Worm (Caenorhabditis elegans) whole organism, L4 larva: Measurements from ENCODE around the gene C34C12.8.

ENCODE experiments used
- F10B5.3 ChIP-seq: sonication (generic microtip); optimal IDR thresholded peaks from 2 replicates; lab custom pipeline; 2016; ENCODE audit warnings: mild to moderate bottlenecking, missing genetic modification characterization, missing compliant biosample characterization
- T26A8.4 ChIP-seq: fragments of 200-800 bp; sonication (Bioruptor generic); IDR thresholded peaks from 2 replicates; pipeline ENCODE4 v1.3.6; 2022; ENCODE audit warnings: missing genetic modification characterization, missing compliant biosample characterization
- Y75B8A.6 ChIP-seq: fragments of 200-800 bp; sonication (Bioruptor generic); IDR thresholded peaks from 2 replicates; pipeline ENCODE4 v1.3.6; 2022; ENCODE audit warnings: missing genetic modification reagents, missing genetic modification characterization, missing compliant biosample characterization
- ZK337.2 ChIP-seq: fragments of 200-800 bp; sonication (Bioruptor generic); IDR thresholded peaks from 2 replicates; pipeline ENCODE4 v1.3.6; 2022; ENCODE audit warnings: missing genetic modification reagents, missing genetic modification characterization, missing compliant biosample characterization
- ZK546.5 ChIP-seq, 2 experiments: sonication (generic microtip); optimal IDR thresholded peaks; 2 replicates each; lab custom pipeline; 2017; ENCODE audit warnings: missing biosample characterization in 2 of 2, missing genetic modification characterization in 2 of 2
- aha-1 ChIP-seq: fragments of 150-350 bp; peaks from one replicate; lab custom pipeline; 2014; ENCODE audit warnings: missing biosample characterization, missing genetic modification characterization
- attf-4 ChIP-seq: sonication (generic microtip); optimal IDR thresholded peaks from 3 replicates; lab custom pipeline; 2017; ENCODE audit warnings: missing biosample characterization, missing genetic modification characterization
- ceh-20 ChIP-seq: fragments of 200-800 bp; sonication (Bioruptor generic); IDR thresholded peaks from 2 replicates; pipeline ENCODE4 v1.3.6; 2022; ENCODE audit warnings: missing genetic modification reagents, missing genetic modification characterization, missing compliant biosample characterization
- ceh-28 ChIP-seq: fragments of 150-350 bp; optimal IDR thresholded peaks from 2 replicates; lab custom pipeline; 2014; ENCODE audit warnings: missing biosample characterization, missing genetic modification reagents, missing genetic modification characterization
- ceh-32 ChIP-seq: sonication (generic microtip); optimal IDR thresholded peaks from 2 replicates; lab custom pipeline; 2016; ENCODE audit warnings: mild to moderate bottlenecking, missing genetic modification characterization, missing compliant biosample characterization; ENCODE audit not compliant: poor library complexity
- ceh-62 ChIP-seq: sonication (generic microtip); optimal IDR thresholded peaks from 2 replicates; lab custom pipeline; 2017; ENCODE audit warnings: missing biosample characterization, missing genetic modification characterization
- ces-1 ChIP-seq: fragments of 150-350 bp; sonication (generic microtip); optimal IDR thresholded peaks from 4 replicates; lab custom pipeline; 2014; ENCODE audit warnings: missing biosample characterization, missing genetic modification reagents, missing genetic modification characterization
- daf-19 ChIP-seq: fragments of 200-800 bp; sonication (Bioruptor generic); conservative IDR thresholded peaks from 2 replicates; pipeline ENCODE4 v1.3.6; 2022; ENCODE audit warnings: missing genetic modification characterization, missing compliant biosample characterization
- dmd-9 ChIP-seq: fragments of 200-800 bp; sonication (Bioruptor generic); IDR thresholded peaks from 2 replicates; pipeline ENCODE4 v1.3.6; 2022; ENCODE audit warnings: missing genetic modification reagents, missing genetic modification characterization, missing compliant biosample characterization
- dpl-1 ChIP-seq: fragments of 150-350 bp; optimal IDR thresholded peaks from 2 replicates; lab custom pipeline; 2014; ENCODE audit warnings: missing biosample characterization, missing genetic modification reagents, missing genetic modification characterization
- duxl-1 ChIP-seq: sonication (generic microtip); optimal IDR thresholded peaks from 2 replicates; lab custom pipeline; 2016; ENCODE audit warnings: mild to moderate bottlenecking, missing genetic modification characterization, moderate library complexity, missing compliant biosample characterization; ENCODE audit not compliant: poor library complexity
- dve-1 ChIP-seq: sonication (generic microtip); optimal IDR thresholded peaks from 2 replicates; lab custom pipeline; 2017; ENCODE audit warnings: antibody characterized with exemption, mild to moderate bottlenecking, missing genetic modification characterization, missing compliant biosample characterization; ENCODE audit not compliant: insufficient read depth
- egl-27 ChIP-seq: sonication (generic microtip); optimal IDR thresholded peaks from 3 replicates; lab custom pipeline; 2017; ENCODE audit warnings: missing biosample characterization, missing genetic modification reagents, missing genetic modification characterization
- egl-43 ChIP-seq: fragments of 200-800 bp; sonication (Bioruptor generic); IDR thresholded peaks from 2 replicates; pipeline ENCODE4 v1.3.6; 2022; ENCODE audit warnings: missing genetic modification reagents, missing genetic modification characterization, missing compliant biosample characterization
- fos-1 ChIP-seq: fragments of 150-350 bp; optimal IDR thresholded peaks from 2 replicates; lab custom pipeline; 2014; ENCODE audit warnings: missing biosample characterization, missing genetic modification characterization
- gei-8 ChIP-seq: fragments of 200-800 bp; sonication (Bioruptor generic); optimal IDR thresholded peaks from 2 replicates; lab custom pipeline; 2018; ENCODE audit warnings: mild to moderate bottlenecking, missing genetic modification characterization, missing compliant biosample characterization
- hif-1 ChIP-seq, 2 experiments: sonication (generic microtip); optimal IDR thresholded peaks; 2 replicates each; lab custom pipeline; 2016 to 2017; ENCODE audit warnings: missing compliant biosample characterization in 2 of 2, missing genetic modification characterization in 2 of 2, missing genetic modification reagents in 2 of 2, missing genotype in 2 of 2, mild to moderate bottlenecking in 1 of 2
- hlh-11 ChIP-seq: fragments of 200-800 bp; sonication (Bioruptor generic); optimal IDR thresholded peaks from 2 replicates; lab custom pipeline; 2018; ENCODE audit warnings: mild to moderate bottlenecking, missing genetic modification characterization, missing compliant biosample characterization
- hlh-30 ChIP-seq: sonication (generic microtip); optimal IDR thresholded peaks from 2 replicates; lab custom pipeline; 2017; ENCODE audit warnings: antibody characterized with exemption, mild to moderate bottlenecking, missing genetic modification characterization, missing compliant biosample characterization; ENCODE audit not compliant: insufficient read depth
- lin-1 ChIP-seq: fragments of 200-800 bp; sonication (Bioruptor generic); IDR thresholded peaks from 2 replicates; pipeline ENCODE4 v1.3.6; 2022; ENCODE audit warnings: missing genetic modification reagents, missing genetic modification characterization, missing compliant biosample characterization
- lin-13 ChIP-seq: fragments of 150-350 bp; optimal IDR thresholded peaks from 2 replicates; lab custom pipeline; 2014; ENCODE audit warnings: missing biosample characterization, missing genetic modification reagents, missing genetic modification characterization
- lin-15B ChIP-seq: fragments of 150-350 bp; sonication (generic microtip); optimal IDR thresholded peaks from 3 replicates; lab custom pipeline; 2014; ENCODE audit warnings: missing biosample characterization, missing genetic modification characterization
- lin-29 ChIP-seq: fragments of 200-800 bp; sonication (Bioruptor generic); IDR thresholded peaks from 2 replicates; pipeline ENCODE4 v1.3.6; 2022; ENCODE audit warnings: missing genetic modification reagents, missing genetic modification characterization, missing compliant biosample characterization
- lin-38 ChIP-seq: fragments of 200-800 bp; sonication (Bioruptor generic); IDR thresholded peaks from 2 replicates; pipeline ENCODE4 v1.3.6; 2022; ENCODE audit warnings: missing genetic modification reagents, missing genetic modification characterization, missing compliant biosample characterization
- lin-39 ChIP-seq: fragments of 150-350 bp; optimal IDR thresholded peaks from 2 replicates; lab custom pipeline; 2014; ENCODE audit warnings: missing biosample characterization, missing genetic modification reagents, missing genetic modification characterization
- lir-3 ChIP-seq: sonication (generic microtip); optimal IDR thresholded peaks from 2 replicates; lab custom pipeline; 2016; ENCODE audit warnings: mild to moderate bottlenecking, missing genetic modification characterization, missing compliant biosample characterization
- lsy-2 ChIP-seq, 2 experiments: fragments of 150-350 bp in 1 of 2; sonication (generic microtip) in 1 of 2; optimal IDR thresholded peaks; 2 replicates each; lab custom pipeline; 2014 to 2017; ENCODE audit warnings: missing biosample characterization in 2 of 2, missing genetic modification characterization in 2 of 2
- madf-5 ChIP-seq, 2 experiments: fragments of 200-800 bp; sonication (Bioruptor generic); IDR thresholded peaks; 2 replicates each; pipeline ENCODE4 v1.3.6; 2022; ENCODE audit warnings: missing compliant biosample characterization in 2 of 2, missing genetic modification characterization in 2 of 2
- mdl-1 ChIP-seq, 2 experiments: fragments of 150-350 bp in 1 of 2; sonication (generic microtip) in 1 of 2; optimal IDR thresholded peaks; 2 replicates each; lab custom pipeline; 2014 to 2017; ENCODE audit warnings: missing biosample characterization in 2 of 2, missing genetic modification characterization in 2 of 2
- mdt-29 ChIP-seq: fragments of 200-800 bp; sonication (Bioruptor generic); IDR thresholded peaks from 2 replicates; pipeline ENCODE4 v1.3.6; 2022; ENCODE audit warnings: missing genetic modification reagents, missing genetic modification characterization, missing compliant biosample characterization
- mep-1 ChIP-seq: fragments of 150-350 bp; sonication (generic microtip); optimal IDR thresholded peaks from 3 replicates; lab custom pipeline; 2014; ENCODE audit warnings: missing biosample characterization, missing genetic modification characterization
- mxl-2 ChIP-seq: fragments of 200-800 bp; sonication (Bioruptor generic); conservative IDR thresholded peaks from 2 replicates; pipeline ENCODE4 v1.3.6; 2022; ENCODE audit warnings: missing genetic modification reagents, missing genetic modification characterization, missing compliant biosample characterization
- nhr-102 ChIP-seq: sonication (generic microtip); optimal IDR thresholded peaks from 2 replicates; lab custom pipeline; 2016; ENCODE audit warnings: mild to moderate bottlenecking, missing genetic modification characterization, moderate library complexity, missing compliant biosample characterization
- nhr-11 ChIP-seq: fragments of 150-350 bp; optimal IDR thresholded peaks from 2 replicates; lab custom pipeline; 2014; ENCODE audit warnings: missing biosample characterization, missing genetic modification characterization
- nhr-237 ChIP-seq: sonication (generic microtip); optimal IDR thresholded peaks from 2 replicates; lab custom pipeline; 2017; ENCODE audit warnings: missing biosample characterization, missing genetic modification characterization
- nhr-48 ChIP-seq: sonication (generic microtip); optimal IDR thresholded peaks from 2 replicates; lab custom pipeline; 2016; ENCODE audit warnings: mild to moderate bottlenecking, missing genetic modification characterization, missing compliant biosample characterization
- skn-1 ChIP-seq: fragments of 150-350 bp; optimal IDR thresholded peaks from 2 replicates; lab custom pipeline; 2014; ENCODE audit warnings: missing biosample characterization, missing genetic modification characterization
- snpc-1.2 ChIP-seq: fragments of 200-800 bp; sonication (Bioruptor generic); IDR thresholded peaks from 2 replicates; pipeline ENCODE4 v1.3.6; 2022; ENCODE audit warnings: missing genetic modification reagents, missing genetic modification characterization, missing compliant biosample characterization
- snpc-4 ChIP-seq: fragments of 150-350 bp; optimal IDR thresholded peaks from 2 replicates; lab custom pipeline; 2014; ENCODE audit warnings: missing biosample characterization, missing genetic modification characterization
- spr-3 ChIP-seq: fragments of 200-800 bp; sonication (Bioruptor generic); optimal IDR thresholded peaks from 2 replicates; lab custom pipeline; 2018; ENCODE audit warnings: mild to moderate bottlenecking, missing genetic modification characterization, missing compliant biosample characterization
- unc-130 ChIP-seq: sonication (generic microtip); optimal IDR thresholded peaks from 2 replicates; lab custom pipeline; 2016; ENCODE audit warnings: missing genetic modification reagents, missing genetic modification characterization, missing compliant biosample characterization
- unc-62 ChIP-seq, 3 experiments: fragments of 150-350 bp in 1 of 3; sonication (generic microtip); optimal IDR thresholded peaks in 2 of 3; peaks in 1 of 3; 1 replicate in 1 of 3; 2 replicates in 2 of 3; lab custom pipeline; 2014 to 2017; ENCODE audit warnings: missing biosample characterization in 3 of 3, missing genetic modification characterization in 3 of 3, missing genetic modification reagents in 3 of 3, missing genotype in 1 of 3
- zag-1 ChIP-seq: fragments of 150-350 bp; optimal IDR thresholded peaks from 2 replicates; lab custom pipeline; 2014; ENCODE audit warnings: missing biosample characterization, missing genetic modification characterization
- zfp-2 ChIP-seq: sonication (generic microtip); optimal IDR thresholded peaks from 2 replicates; lab custom pipeline; 2016; ENCODE audit warnings: mild to moderate bottlenecking, missing genetic modification characterization, missing compliant biosample characterization
- zip-11 ChIP-seq: fragments of 200-800 bp; sonication (Bioruptor generic); IDR thresholded peaks from 2 replicates; pipeline ENCODE4 v1.3.6; 2022; ENCODE audit warnings: missing genetic modification characterization, missing compliant biosample characterization
- ztf-7 ChIP-seq: fragments of 150-350 bp; optimal IDR thresholded peaks from 2 replicates; lab custom pipeline; 2014; ENCODE audit warnings: missing biosample characterization, missing genetic modification characterization

The C34C12.8 gene

DNA sequence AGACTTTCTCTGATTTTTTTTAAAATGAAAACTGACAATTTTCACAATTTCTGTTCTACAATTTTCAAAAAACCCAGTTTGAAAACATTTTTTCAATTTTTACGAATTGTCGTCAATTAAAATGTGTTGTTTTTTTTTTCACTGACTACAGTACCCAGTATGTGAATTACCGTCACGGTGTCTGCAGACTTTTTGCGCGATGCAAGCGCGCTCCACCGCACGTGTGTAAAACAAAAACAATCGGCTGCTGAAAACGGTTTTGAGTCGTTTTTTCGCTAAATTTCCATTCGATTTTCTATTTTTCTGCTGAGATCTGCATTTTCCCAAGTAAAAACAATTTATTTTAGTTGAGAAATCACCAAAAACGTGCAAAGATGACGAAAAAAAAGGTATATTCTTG is 4.0 kb upstream of the C34C12.8 start (continued):
- TF ChIP-seq lir-3 (tag; lab: Kevin White, UChicago) (peak; percentile 71), F10B5.3 (tag; lab: Kevin White, UChicago) (peak; percentile 18), egl-43 (GFP tag; lab: Robert Waterston, UW) (peak; percentile 85), lin-39 (tag; lab: Kevin White, UChicago) (peak; percentile 73), gei-8 (GFP tag; lab: Kevin White, UChicago) (peak; percentile 15), hlh-30 (tag; lab: Kevin White, UChicago) (peak; percentile 95), duxl-1 (peak; percentile 93), dpl-1 (GFP tag; lab: Kevin White, UChicago) (peak; percentile 97), ceh-62 (tag; lab: Kevin White, UChicago) (no peak), nhr-237 (tag; lab: Kevin White, UChicago) (peak; percentile 73), zfp-2 (tag; lab: Kevin White, UChicago) (peak; percentile 91), nhr-11 (tag; lab: Kevin White, UChicago) (peak; percentile 97), nhr-48 (peak; percentile 89), lin-38 (GFP tag; lab: Robert Waterston, UW) (peak; percentile 100), zag-1 (tag; lab: Kevin White, UChicago) (peak; percentile 26), lin-13 (GFP tag; lab: Kevin White, UChicago) (peak; percentile 98), ceh-20 (peak; percentile 98), Y75B8A.6 (GFP tag; lab: Robert Waterston, UW) (peak; percentile 71; the same call in 1 of the 2 replicates), zip-11 (no peak), lin-1 (GFP tag; lab: Robert Waterston, UW) (peak; percentile 91), egl-27 (tag; lab: Kevin White, UChicago) (no peak), dve-1 (tag; lab: Kevin White, UChicago) (peak; percentile 100), unc-62 (GFP tag; optimal IDR thresholded peaks at IDR 0.05 in 1 of 2; lab: Kevin White, UChicago) (peak in 1 of 2 experiments; percentile 99), unc-62 (tag; optimal IDR thresholded peaks at IDR 0.05; lab: Kevin White, UChicago) (no peak), lsy-2 (tag; optimal IDR thresholded peaks at IDR 0.05; lab: Kevin White, UChicago) (peak; percentile 98 to 100), T26A8.4 (GFP tag; lab: Robert Waterston, UW) (peak; percentile 98), skn-1 (tag; lab: Kevin White, UChicago) (no peak), mdt-29 (GFP tag; lab: Robert Waterston, UW) (peak; percentile 95), hif-1 (tag; optimal IDR thresholded peaks at IDR 0.05; lab: Kevin White, UChicago) (peak; percentile 78 to 87), mxl-2 (peak; percentile 56; the same call in 1 of the 2 replicates), dmd-9 (GFP tag; lab: Robert Waterston, UW) (peak; percentile 97), mdl-1 (tag; optimal IDR thresholded peaks at IDR 0.05; lab: Kevin White, UChicago) (peak; percentile 57 to 89), ZK546.5 (tag; optimal IDR thresholded peaks at IDR 0.05; lab: Kevin White, UChicago) (peak in 1 of 2 experiments; percentile 64), madf-5 (GFP tag; IDR thresholded peaks at IDR 0.05; lab: Robert Waterston, UW) (peak; percentile 72 to 82; a peak in 2 of 4 replicates), snpc-1.2 (GFP tag; lab: Robert Waterston, UW) (peak; percentile 63; the same call in 1 of the 2 replicates), lin-15B (tag; lab: Kevin White, UChicago) (peak; percentile 92), fos-1 (tag; lab: Kevin White, UChicago) (peak; percentile 52), hlh-11 (tag; lab: Kevin White, UChicago) (peak; percentile 97), spr-3 (GFP tag; lab: Kevin White, UChicago) (peak; percentile 87), lin-29 (peak; percentile 99), ztf-7 (tag; lab: Kevin White, UChicago) (peak; percentile 74), ZK337.2 (GFP tag; lab: Robert Waterston, UW) (peak; percentile 91), attf-4 (tag; lab: Kevin White, UChicago) (no peak), ceh-32 (tag; lab: Kevin White, UChicago) (no peak), daf-19 (GFP tag; lab: Robert Waterston, UW) (no peak), mep-1 (peak; percentile 98), aha-1 (peak; percentile 98), ces-1 (GFP tag; lab: Kevin White, UChicago) (peak; percentile 84), nhr-102 (tag; lab: Kevin White, UChicago) (peak; percentile 97), unc-130 (GFP tag; lab: Kevin White, UChicago) (peak; percentile 76), ceh-28 (no peak), snpc-4 (no peak)
